ENCODE assay signal across 4 worm cellular contexts in genomic region chrX:6097551-6097950, ce11.
TF ChIP-seq lines count a peak whose summit lies in the region.

Gene C15H9.4, plus strand, starts transcription at chrX:6097643.

TF ChIP-seq in whole organism, L2 larva, 48 proteins besides CTCF, POLR2A, EP300 and RAD21 (continued from another document):
- peak; percentile 60 for TF ChIP-seq unc-55 (GFP tag; optimal IDR thresholded peaks at IDR 0.05; lab: Kevin White, UChicago)
- TF ChIP-seq mbf-1 (tag; optimal IDR thresholded peaks at IDR 0.05; lab: Kevin White, UChicago), result no peak
- no peak for TF ChIP-seq blmp-1 (tag; optimal IDR thresholded peaks at IDR 0.05; lab: Kevin White, UChicago; ENCODE audit: insufficient read depth)
- TF ChIP-seq lsy-2 (tag; optimal IDR thresholded peaks at IDR 0.05; lab: Kevin White, UChicago), result peak in 1 of 2 experiments; percentile 31
- no peak for TF ChIP-seq zag-1 (tag; optimal IDR thresholded peaks at IDR 0.05; lab: Kevin White, UChicago)
- TF ChIP-seq nhr-25 (tag; optimal IDR thresholded peaks at IDR 0.05; lab: Kevin White, UChicago), result no peak
- TF ChIP-seq skn-1 (tag; optimal IDR thresholded peaks at IDR 0.05; lab: Kevin White, UChicago), result no peak
- peak; percentile 45 for TF ChIP-seq sma-9 (GFP tag; optimal IDR thresholded peaks at IDR 0.05; lab: Kevin White, UChicago)
- TF ChIP-seq sma-9 (tag; optimal IDR thresholded peaks at IDR 0.05; lab: Kevin White, UChicago), result no peak
- no peak for TF ChIP-seq ZK546.5 (tag; optimal IDR thresholded peaks at IDR 0.05; lab: Kevin White, UChicago)
- TF ChIP-seq aly-2 (tag; optimal IDR thresholded peaks at IDR 0.05; lab: Kevin White, UChicago), result no peak
- TF ChIP-seq nhr-23 (tag; optimal IDR thresholded peaks at IDR 0.05; lab: Kevin White, UChicago), result no peak
- no peak for TF ChIP-seq nhr-10 (tag; optimal IDR thresholded peaks at IDR 0.05; lab: Kevin White, UChicago)
- TF ChIP-seq alr-1 (tag; optimal IDR thresholded peaks at IDR 0.05; lab: Kevin White, UChicago), result no peak
- TF ChIP-seq lin-13 (GFP tag; optimal IDR thresholded peaks at IDR 0.05; lab: Kevin White, UChicago), result peak; percentile 27
- no peak for TF ChIP-seq ceh-82 (tag; optimal IDR thresholded peaks at IDR 0.05; lab: Kevin White, UChicago)
- peak; percentile 1 for TF ChIP-seq lin-11 (tag; optimal IDR thresholded peaks at IDR 0.05; lab: Kevin White, UChicago)
- TF ChIP-seq mab-5 (tag; optimal IDR thresholded peaks at IDR 0.05; lab: Kevin White, UChicago), result peak; percentile 3
- TF ChIP-seq Y55F3AM.14 (GFP tag; optimal IDR thresholded peaks at IDR 0.05; lab: Kevin White, UChicago), result no peak
- TF ChIP-seq nhr-237 (tag; optimal IDR thresholded peaks at IDR 0.05; lab: Kevin White, UChicago), result no peak
- no peak for TF ChIP-seq R02D3.7 (tag; optimal IDR thresholded peaks at IDR 0.05; lab: Kevin White, UChicago)
- no peak for TF ChIP-seq crh-2 (tag; optimal IDR thresholded peaks at IDR 0.05; lab: Kevin White, UChicago)
- TF ChIP-seq sma-3 (GFP tag; optimal IDR thresholded peaks at IDR 0.05; lab: Kevin White, UChicago), result peak; percentile 3
- TF ChIP-seq nhr-77 (tag; optimal IDR thresholded peaks at IDR 0.05; lab: Kevin White, UChicago), result no peak
- TF ChIP-seq nhr-129 (tag; optimal IDR thresholded peaks at IDR 0.05; lab: Kevin White, UChicago), result peak; percentile 19

TF ChIP-seq in whole organism, L4 larva, 104 proteins besides CTCF, POLR2A, EP300 and RAD21 (continued from another document):
- TF ChIP-seq ces-1 (GFP tag; optimal IDR thresholded peaks at IDR 0.05; lab: Kevin White, UChicago) (no peak), lin-38 (GFP tag; IDR thresholded peaks at IDR 0.05; lab: Robert Waterston, UW) (no peak), zfp-3 (GFP tag; conservative IDR thresholded peaks at IDR 0.05; lab: Robert Waterston, UW) (no peak), ZK546.5 (tag; optimal IDR thresholded peaks at IDR 0.05; lab: Kevin White, UChicago) (no peak), mdt-29 (GFP tag; IDR thresholded peaks at IDR 0.05; lab: Robert Waterston, UW) (no peak), rbr-2 (tag; optimal IDR thresholded peaks at IDR 0.05; lab: Kevin White, UChicago) (peak; percentile 8), nhr-11 (tag; optimal IDR thresholded peaks at IDR 0.05; lab: Kevin White, UChicago) (no peak), lsy-2 (tag; optimal IDR thresholded peaks at IDR 0.05; lab: Kevin White, UChicago) (peak in 1 of 2 experiments; percentile 65), nhr-41 (GFP tag; IDR thresholded peaks at IDR 0.05; lab: Robert Waterston, UW) (no peak), R02D3.7 (tag; optimal IDR thresholded peaks at IDR 0.05; lab: Kevin White, UChicago) (no peak), snpc-1.2 (GFP tag; IDR thresholded peaks at IDR 0.05; lab: Robert Waterston, UW) (no peak), zip-11 (GFP tag; IDR thresholded peaks at IDR 0.05; lab: Robert Waterston, UW) (no peak), ceh-28 (tag; optimal IDR thresholded peaks at IDR 0.05; lab: Kevin White, UChicago) (no peak), hif-1 (tag; optimal IDR thresholded peaks at IDR 0.05; lab: Kevin White, UChicago) (peak in 1 of 2 experiments; percentile 31), aly-2 (tag; optimal IDR thresholded peaks at IDR 0.05; lab: Kevin White, UChicago) (no peak), daf-8 (GFP tag; IDR thresholded peaks at IDR 0.05; lab: Robert Waterston, UW) (no peak), T26A8.4 (GFP tag; IDR thresholded peaks at IDR 0.05; lab: Robert Waterston, UW) (peak; percentile 21; the same call in 1 of the 2 replicates), lin-13 (GFP tag; optimal IDR thresholded peaks at IDR 0.05; lab: Kevin White, UChicago) (peak; percentile 27), ceh-20 (GFP tag; IDR thresholded peaks at IDR 0.05; lab: Robert Waterston, UW) (no peak), fos-1 (tag; optimal IDR thresholded peaks at IDR 0.05; lab: Kevin White, UChicago) (no peak), mes-2 (tag; optimal IDR thresholded peaks at IDR 0.05; lab: Kevin White, UChicago; ENCODE audit: poor library complexity, severe bottlenecking) (peak; percentile 71), ZK337.2 (GFP tag; IDR thresholded peaks at IDR 0.05; lab: Robert Waterston, UW) (no peak), php-3 (GFP tag; IDR thresholded peaks at IDR 0.05; lab: Robert Waterston, UW) (0 out of 2 replicates have a peak, but pooled peaks have one; percentile 26), tra-1 (GFP tag; IDR thresholded peaks at IDR 0.05; lab: Robert Waterston, UW) (no peak), nhr-6 (tag; optimal IDR thresholded peaks at IDR 0.05; lab: Kevin White, UChicago) (peak; percentile 19), nhr-76 (tag; optimal IDR thresholded peaks at IDR 0.05; lab: Kevin White, UChicago) (no peak), hlh-11 (tag; optimal IDR thresholded peaks at IDR 0.05; lab: Kevin White, UChicago) (peak; percentile 30), F10B5.3 (tag; optimal IDR thresholded peaks at IDR 0.05; lab: Kevin White, UChicago) (no peak), mxl-3 (GFP tag; optimal IDR thresholded peaks at IDR 0.05; lab: Kevin White, UChicago) (peak; percentile 27)
TF ChIP-seq in whole organism, L4 larva: peak in this region for 20.

TF ChIP-seq in whole organism, late embryonic, 69 proteins besides CTCF, POLR2A, EP300 and RAD21 (continued from another document):
- TF ChIP-seq fkh-6 (tag; optimal IDR thresholded peaks at IDR 0.05; lab: Kevin White, UChicago) (no peak), ceh-30 (tag; optimal IDR thresholded peaks at IDR 0.05; lab: Kevin White, UChicago) (no peak), elt-4 (tag; optimal IDR thresholded peaks at IDR 0.05; lab: Kevin White, UChicago) (no peak), pros-1 (tag; optimal IDR thresholded peaks at IDR 0.05; lab: Kevin White, UChicago) (no peak), C38D4.7 (GFP tag; optimal IDR thresholded peaks at IDR 0.05; lab: Kevin White, UChicago) (no peak), hlh-8 (tag; optimal IDR thresholded peaks at IDR 0.05; lab: Kevin White, UChicago) (no peak), mec-3 (tag; optimal IDR thresholded peaks at IDR 0.05; lab: Kevin White, UChicago; ENCODE audit: borderline replicate concordance) (no peak), hlh-15 (tag; optimal IDR thresholded peaks at IDR 0.05; lab: Kevin White, UChicago) (no peak), lim-6 (tag; optimal IDR thresholded peaks at IDR 0.05; lab: Kevin White, UChicago) (no peak), ceh-24 (tag; optimal IDR thresholded peaks at IDR 0.05; lab: Kevin White, UChicago) (no peak), ceh-9 (tag; optimal IDR thresholded peaks at IDR 0.05; lab: Kevin White, UChicago) (no peak), lin-11 (tag; optimal IDR thresholded peaks at IDR 0.05; lab: Kevin White, UChicago) (no peak), odd-2 (tag; optimal IDR thresholded peaks at IDR 0.05; lab: Kevin White, UChicago) (no peak), ceh-6 (GFP tag; optimal IDR thresholded peaks at IDR 0.05; lab: Kevin White, UChicago) (no peak), nhr-11 (tag; optimal IDR thresholded peaks at IDR 0.05; lab: Kevin White, UChicago) (no peak), ceh-18 (tag; optimal IDR thresholded peaks at IDR 0.05; lab: Kevin White, UChicago) (no peak), fkh-10 (GFP tag; optimal IDR thresholded peaks at IDR 0.05; lab: Kevin White, UChicago) (no peak), pqm-1 (tag; optimal IDR thresholded peaks at IDR 0.05; lab: Kevin White, UChicago) (no peak), pha-2 (tag; optimal IDR thresholded peaks at IDR 0.05; lab: Kevin White, UChicago) (peak; percentile 71), syd-9 (tag; optimal IDR thresholded peaks at IDR 0.05; lab: Kevin White, UChicago) (no peak), tbx-7 (tag; optimal IDR thresholded peaks at IDR 0.05; lab: Kevin White, UChicago) (no peak), unc-42 (tag; optimal IDR thresholded peaks at IDR 0.05; lab: Kevin White, UChicago) (peak; percentile 61), rnt-1 (tag; optimal IDR thresholded peaks at IDR 0.05; lab: Kevin White, UChicago) (peak; percentile 2), ceh-19 (GFP tag; optimal IDR thresholded peaks at IDR 0.05; lab: Kevin White, UChicago) (peak; percentile 6), ztf-16 (tag; optimal IDR thresholded peaks at IDR 0.05; lab: Kevin White, UChicago) (no peak), che-1 (tag; optimal IDR thresholded peaks at IDR 0.05; lab: Kevin White, UChicago) (no peak), eyg-1 (tag; optimal IDR thresholded peaks at IDR 0.05; lab: Kevin White, UChicago) (no peak), C08G9.2 (tag; optimal IDR thresholded peaks at IDR 0.05; lab: Kevin White, UChicago) (no peak), pat-9 (tag; optimal IDR thresholded peaks at IDR 0.05; lab: Kevin White, UChicago) (no peak), zip-5 (tag; optimal IDR thresholded peaks at IDR 0.05; lab: Kevin White, UChicago) (no peak), ceh-48 (tag; optimal IDR thresholded peaks at IDR 0.05; lab: Kevin White, UChicago) (peak; percentile 14), unc-3 (GFP tag; conservative IDR thresholded peaks at IDR 0.05; lab: Robert Waterston, UW) (no peak), unc-3 (tag; optimal IDR thresholded peaks at IDR 0.05; lab: Kevin White, UChicago) (no peak), gmeb-2 (tag; optimal IDR thresholded peaks at IDR 0.05; lab: Kevin White, UChicago) (no peak), hlh-13 (GFP tag; optimal IDR thresholded peaks at IDR 0.05; lab: Kevin White, UChicago) (no peak), dve-1 (tag; optimal IDR thresholded peaks at IDR 0.05; lab: Kevin White, UChicago) (no peak), tbx-2 (tag; optimal IDR thresholded peaks at IDR 0.05; lab: Kevin White, UChicago) (peak; percentile 53), ceh-45 (GFP tag; IDR thresholded peaks at IDR 0.05; lab: Robert Waterston, UW) (no peak), sox-4 (tag; optimal IDR thresholded peaks at IDR 0.05; lab: Kevin White, UChicago) (no peak), ceh-22 (tag; optimal IDR thresholded peaks at IDR 0.05; lab: Kevin White, UChicago) (no peak), ceh-2 (tag; optimal IDR thresholded peaks at IDR 0.05; lab: Kevin White, UChicago) (no peak), nhr-232 (tag; optimal IDR thresholded peaks at IDR 0.05; lab: Kevin White, UChicago) (no peak), elt-2 (tag; optimal IDR thresholded peaks at IDR 0.05; lab: Kevin White, UChicago) (no peak), ref-2 (tag; optimal IDR thresholded peaks at IDR 0.05; lab: Kevin White, UChicago) (peak; percentile 23)

TF ChIP-seq in whole organism, mixed stage, embryonic, 35 proteins besides CTCF, POLR2A, EP300 and RAD21 (continued from another document):
- peak; percentile 71 for TF ChIP-seq ces-1 (GFP tag; optimal IDR thresholded peaks at IDR 0.05; lab: Kevin White, UChicago)
- TF ChIP-seq pha-4 (tag; optimal IDR thresholded peaks at IDR 0.05; lab: Kevin White, UChicago), result peak; percentile 62
- no peak for TF ChIP-seq elt-3 (tag; optimal IDR thresholded peaks at IDR 0.05; lab: Kevin White, UChicago)
- peak; percentile 26 for TF ChIP-seq sem-2 (GFP tag; optimal IDR thresholded peaks at IDR 0.05; lab: Kevin White, UChicago)
- no peak for TF ChIP-seq lin-32 (GFP tag; optimal IDR thresholded peaks at IDR 0.05; lab: Kevin White, UChicago)
